Fruit fly (Drosophila melanogaster) whole organism, embryonic: Measurements from ENCODE around the gene CG14253.

Experiments
- Antp ChIP-seq: fragments of 200-800 bp; sonication (Bioruptor generic); optimal IDR thresholded peaks from 3 replicates; lab custom pipeline; 2016; ENCODE audit warnings: missing biosample characterization, missing genetic modification characterization
- Atf-2 ChIP-seq: fragments of 200-800 bp; sonication (Bioruptor generic); optimal IDR thresholded peaks from 2 replicates; lab custom pipeline; 2016; ENCODE audit warnings: missing biosample characterization, missing genetic modification characterization
- Bteb2 ChIP-seq: fragments of 200-800 bp; sonication (Bioruptor generic); optimal IDR thresholded peaks from 2 replicates; lab custom pipeline; 2016; ENCODE audit warnings: missing biosample characterization, missing genetic modification characterization
- CG10147 ChIP-seq: fragments of 200-800 bp; sonication (Bioruptor generic); optimal IDR thresholded peaks from 2 replicates; lab custom pipeline; 2019; ENCODE audit warnings: missing biosample characterization, mild to moderate bottlenecking, missing genetic modification characterization, moderate library complexity
- CG10543 ChIP-seq: fragments of 200-800 bp; sonication (Bioruptor generic); optimal IDR thresholded peaks from 3 replicates; lab custom pipeline; 2017; ENCODE audit warnings: missing biosample characterization, mild to moderate bottlenecking, missing genetic modification characterization, moderate library complexity
- CG11696 ChIP-seq: fragments of 200-800 bp; sonication (Bioruptor generic); IDR thresholded peaks from 2 replicates; pipeline ENCODE4 v1.3.6; 2022; ENCODE audit warnings: missing biosample characterization, missing genetic modification characterization
- CG11723 ChIP-seq: fragments of 200-800 bp; sonication (Bioruptor generic); optimal IDR thresholded peaks from 2 replicates; lab custom pipeline; 2017; ENCODE audit warnings: missing biosample characterization, mild to moderate bottlenecking, missing genetic modification characterization
- CG13296 ChIP-seq: fragments of 200-800 bp; sonication (Bioruptor generic); optimal IDR thresholded peaks from 3 replicates; lab custom pipeline; 2018; ENCODE audit warnings: missing biosample characterization, mild to moderate bottlenecking, missing genetic modification characterization
- CG17186 ChIP-seq: fragments of 200-800 bp; sonication (Bioruptor generic); optimal IDR thresholded peaks from 3 replicates; lab custom pipeline; 2017; ENCODE audit warnings: missing biosample characterization, missing genetic modification reagents, missing genetic modification characterization
- CG17829 ChIP-seq: fragments of 200-800 bp; optimal IDR thresholded peaks from 2 replicates; lab custom pipeline; 2019; ENCODE audit warnings: missing biosample characterization, mild to moderate bottlenecking, missing genetic modification characterization, moderate library complexity
- CG1792 ChIP-seq: fragments of 200-800 bp; sonication (Bioruptor generic); optimal IDR thresholded peaks from 2 replicates; lab custom pipeline; 2016; ENCODE audit warnings: missing biosample characterization, missing genetic modification characterization
- CG18262 ChIP-seq: fragments of 200-800 bp; optimal IDR thresholded peaks from 3 replicates; lab custom pipeline; 2019; ENCODE audit warnings: missing biosample characterization, mild to moderate bottlenecking, missing genetic modification characterization, moderate library complexity
- CG18619 ChIP-seq: fragments of 200-800 bp; sonication (Bioruptor generic); optimal IDR thresholded peaks from 3 replicates; lab custom pipeline; 2017; ENCODE audit warnings: missing biosample characterization, mild to moderate bottlenecking, missing genetic modification characterization
- CG2202 ChIP-seq: fragments of 200-800 bp; sonication (Bioruptor generic); optimal IDR thresholded peaks from 2 replicates; lab custom pipeline; 2018; ENCODE audit warnings: missing biosample characterization, mild to moderate bottlenecking, missing genetic modification characterization
- CG31388 ChIP-seq: fragments of 200-800 bp; sonication (Bioruptor generic); optimal IDR thresholded peaks from 2 replicates; lab custom pipeline; 2016; ENCODE audit warnings: missing biosample characterization, missing genetic modification characterization
- CG31441 ChIP-seq: fragments of 200-800 bp; sonication (Bioruptor generic); IDR thresholded peaks from 2 replicates; pipeline ENCODE4 v1.3.6; 2022; ENCODE audit warnings: missing biosample characterization, missing genetic modification characterization
- CG4820 ChIP-seq: fragments of 200-800 bp; sonication (Bioruptor generic); optimal IDR thresholded peaks from 3 replicates; lab custom pipeline; 2016; ENCODE audit warnings: missing biosample characterization, missing genetic modification characterization
- CG7357 ChIP-seq: fragments of 200-800 bp; sonication (Bioruptor generic); IDR thresholded peaks from 3 replicates; pipeline ENCODE4 v1.3.6; 2022; ENCODE audit warnings: missing biosample characterization, missing genetic modification characterization
- CG7556 ChIP-seq: fragments of 200-800 bp; sonication (Bioruptor generic); optimal IDR thresholded peaks from 2 replicates; lab custom pipeline; 2017; ENCODE audit warnings: missing biosample characterization, mild to moderate bottlenecking, missing genetic modification characterization
- CG7745 ChIP-seq: fragments of 200-800 bp; sonication (Bioruptor generic); optimal IDR thresholded peaks from 2 replicates; lab custom pipeline; 2018; ENCODE audit warnings: missing biosample characterization, mild to moderate bottlenecking, missing genetic modification characterization, moderate library complexity
- CG9437 ChIP-seq: fragments of 200-800 bp; sonication (Bioruptor generic); optimal IDR thresholded peaks from 2 replicates; lab custom pipeline; 2018; ENCODE audit warnings: missing biosample characterization, mild to moderate bottlenecking, missing genetic modification characterization
- CG9932 ChIP-seq: fragments of 200-800 bp; sonication (Bioruptor generic); IDR thresholded peaks from 2 replicates; pipeline ENCODE4 v1.3.6; 2022; ENCODE audit warnings: missing biosample characterization, missing genetic modification characterization
- Chrac-16 ChIP-seq: fragments of 200-800 bp; sonication (Bioruptor generic); optimal IDR thresholded peaks from 3 replicates; lab custom pipeline; 2016; ENCODE audit warnings: missing biosample characterization, missing genetic modification characterization
- D19B ChIP-seq: fragments of 200-800 bp; sonication (Bioruptor generic); optimal IDR thresholded peaks from 2 replicates; lab custom pipeline; 2017; ENCODE audit warnings: missing biosample characterization, mild to moderate bottlenecking, missing genetic modification characterization
- Doc3 ChIP-seq: fragments of 200-800 bp; sonication (Bioruptor generic); IDR thresholded peaks from 3 replicates; pipeline ENCODE4 v1.3.6; 2022; ENCODE audit warnings: missing biosample characterization, missing genetic modification characterization; ENCODE audit not compliant: partially characterized antibody
- E2f1 ChIP-seq: fragments of 200-800 bp; sonication (Bioruptor generic); IDR thresholded peaks from 2 replicates; pipeline ENCODE4 v1.3.6; 2022; ENCODE audit warnings: missing biosample characterization, missing genetic modification characterization
- Max ChIP-seq: fragments of 200-800 bp; sonication (Bioruptor generic); optimal IDR thresholded peaks from 2 replicates; lab custom pipeline; 2016; ENCODE audit warnings: missing biosample characterization, mild to moderate bottlenecking, missing genetic modification characterization
- Neu2 ChIP-seq: fragments of 200-800 bp; sonication (Bioruptor generic); optimal IDR thresholded peaks from 3 replicates; lab custom pipeline; 2016; ENCODE audit warnings: missing biosample characterization, missing genetic modification characterization, borderline replicate concordance
- Opbp ChIP-seq: fragments of 200-800 bp; sonication (Bioruptor generic); IDR thresholded peaks from 3 replicates; pipeline ENCODE4 v1.3.6; 2022; ENCODE audit warnings: missing biosample characterization, missing genetic modification characterization; ENCODE audit not compliant: partially characterized antibody
- Sox100B ChIP-seq: fragments of 200-800 bp; sonication (Bioruptor generic); optimal IDR thresholded peaks from 3 replicates; lab custom pipeline; 2018; ENCODE audit warnings: missing biosample characterization, mild to moderate bottlenecking, missing genetic modification characterization
- ab ChIP-seq: fragments of 200-800 bp; sonication (Bioruptor generic); optimal IDR thresholded peaks from 2 replicates; lab custom pipeline; 2016; ENCODE audit warnings: missing biosample characterization, missing genetic modification characterization
- br ChIP-seq: fragments of >200 bp; optimal IDR thresholded peaks from 2 replicates; lab custom pipeline; 2017
- cas ChIP-seq: fragments of 200-800 bp; sonication (Bioruptor generic); IDR thresholded peaks from 2 replicates; pipeline ENCODE4 v1.3.6; 2022; ENCODE audit warnings: missing biosample characterization, missing genetic modification characterization
- caup ChIP-seq: fragments of 200-800 bp; sonication (Bioruptor generic); optimal IDR thresholded peaks from 3 replicates; lab custom pipeline; 2017; ENCODE audit warnings: missing biosample characterization, mild to moderate bottlenecking, missing genetic modification characterization, moderate library complexity; ENCODE audit not compliant: severe bottlenecking
- fd102C ChIP-seq: fragments of 200-800 bp; sonication (Bioruptor generic); optimal IDR thresholded peaks from 2 replicates; lab custom pipeline; 2018; ENCODE audit warnings: missing biosample characterization, mild to moderate bottlenecking, missing genetic modification characterization, moderate library complexity
- gem ChIP-seq: fragments of 200-800 bp; sonication (Bioruptor generic); optimal IDR thresholded peaks from 2 replicates; lab custom pipeline; 2019; ENCODE audit warnings: missing biosample characterization, mild to moderate bottlenecking, missing genetic modification characterization, moderate library complexity
- gt ChIP-seq: fragments of 200-800 bp; sonication (Bioruptor generic); IDR thresholded peaks from 2 replicates; pipeline ENCODE4 v1.3.6; 2022; ENCODE audit warnings: missing biosample characterization, missing genetic modification characterization
- ham ChIP-seq: fragments of 200-800 bp; sonication (Bioruptor generic); IDR thresholded peaks from 2 replicates; pipeline ENCODE4 v1.3.6; 2022; ENCODE audit warnings: missing biosample characterization, missing genetic modification characterization
- her ChIP-seq: fragments of 200-800 bp; sonication (Bioruptor generic); optimal IDR thresholded peaks from 2 replicates; lab custom pipeline; 2016; ENCODE audit warnings: missing biosample characterization, missing genetic modification characterization
- mirr ChIP-seq: fragments of 200-800 bp; sonication (Bioruptor generic); optimal IDR thresholded peaks from 3 replicates; lab custom pipeline; 2018; ENCODE audit warnings: missing biosample characterization, mild to moderate bottlenecking, missing genetic modification characterization
- otp ChIP-seq: fragments of 200-800 bp; sonication (Bioruptor generic); IDR thresholded peaks from 3 replicates; pipeline ENCODE4, ENCODE4 v1.3.6; 2022; ENCODE audit warnings: missing biosample characterization, missing genetic modification characterization
- p53 ChIP-seq: fragments of 200-800 bp; sonication (Bioruptor generic); optimal IDR thresholded peaks from 2 replicates; lab custom pipeline; 2016; ENCODE audit warnings: missing biosample characterization, missing genetic modification characterization
- pb ChIP-seq: fragments of 200-800 bp; sonication (Bioruptor generic); optimal IDR thresholded peaks from 3 replicates; lab custom pipeline; 2016; ENCODE audit warnings: missing biosample characterization, missing genetic modification characterization
- shn ChIP-seq: fragments of 200-800 bp; sonication (Bioruptor generic); optimal IDR thresholded peaks from 3 replicates; lab custom pipeline; 2016; ENCODE audit warnings: missing biosample characterization, missing genetic modification characterization
- sima ChIP-seq: fragments of 200-800 bp; sonication (Bioruptor generic); optimal IDR thresholded peaks from 2 replicates; lab custom pipeline; 2016; ENCODE audit warnings: missing biosample characterization, missing genetic modification characterization
- tin ChIP-seq: fragments of 200-800 bp; sonication (Bioruptor generic); optimal IDR thresholded peaks from 3 replicates; lab custom pipeline; 2016; ENCODE audit warnings: missing biosample characterization, missing genetic modification characterization
- tio ChIP-seq: fragments of 200-800 bp; sonication (Bioruptor generic); optimal IDR thresholded peaks from 2 replicates; lab custom pipeline; 2017; ENCODE audit warnings: missing biosample characterization, missing genetic modification characterization, inconsistent platforms
- trem ChIP-seq: fragments of 200-800 bp; optimal IDR thresholded peaks from 3 replicates; lab custom pipeline; 2019; ENCODE audit warnings: missing biosample characterization, mild to moderate bottlenecking, missing genetic modification characterization, moderate library complexity
- usp ChIP-seq: fragments of >200 bp; optimal IDR thresholded peaks from 2 replicates; lab custom pipeline; 2017; ENCODE audit warnings: missing biosample characterization, missing genetic modification characterization
- wdn ChIP-seq: fragments of 200-800 bp; sonication (Bioruptor generic); IDR thresholded peaks from 2 replicates; pipeline ENCODE4 v1.3.6; 2022; ENCODE audit warnings: missing biosample characterization, missing genetic modification characterization
- z ChIP-seq: fragments of 200-800 bp; sonication (Bioruptor generic); IDR thresholded peaks from 3 replicates; pipeline ENCODE4 v1.3.6; 2022; ENCODE audit warnings: missing biosample characterization, missing genetic modification characterization

Gene CG14253

dm6 chr3R:26954020-26954672, 24.2 kb upstream of the CG14253 start (continued):
- peak; percentile 57 for TF ChIP-seq CG9932 (GFP tag; lab: Robert Waterston, UW)
- peak; percentile 34 for TF ChIP-seq CG31388 (GFP tag; lab: Kevin White, UChicago)
- TF ChIP-seq CG7556 (GFP tag; lab: Kevin White, UChicago), result peak; percentile 65
- peak; percentile 1 for TF ChIP-seq pb (GFP tag; lab: Kevin White, UChicago)
- TF ChIP-seq tio (GFP tag; lab: Kevin White, UChicago), result peak; percentile 66
- TF ChIP-seq Doc3 (GFP tag; lab: Robert Waterston, UW), result no peak
- TF ChIP-seq Chrac-16 (GFP tag; lab: Kevin White, UChicago), result peak; percentile 54
- TF ChIP-seq z (GFP tag; lab: Robert Waterston, UW), result no peak; the same call in 2 of the 3 replicates
- TF ChIP-seq CG9437 (GFP tag; lab: Kevin White, UChicago), result peak; percentile 18
- TF ChIP-seq br, result no peak
- peak; percentile 51 for TF ChIP-seq CG18619
- TF ChIP-seq trem, result peak; percentile 59
- TF ChIP-seq gt, result peak; percentile 52; the same call in 1 of the 2 replicates
- TF ChIP-seq CG7745, result no peak
- no peak for TF ChIP-seq shn (GFP tag; lab: Kevin White, UChicago)
- TF ChIP-seq Max (GFP tag; lab: Kevin White, UChicago), result peak; percentile 16
- TF ChIP-seq CG17829, result peak; percentile 73
- no peak for TF ChIP-seq CG17186
- TF ChIP-seq wdn, result peak; percentile 69
- peak; percentile 85 for TF ChIP-seq CG18262 (tag; lab: Kevin White, UChicago)
- no peak for TF ChIP-seq Bteb2
- peak; percentile 32 for TF ChIP-seq CG2202 (tag; lab: Kevin White, UChicago)
- peak; percentile 38 for TF ChIP-seq CG4820
- TF ChIP-seq CG13296, result peak; percentile 46
- TF ChIP-seq Antp (GFP tag; lab: Kevin White, UChicago), result no peak
- TF ChIP-seq sima (GFP tag; lab: Kevin White, UChicago), result no peak
- TF ChIP-seq Sox100B, result peak; percentile 81
- TF ChIP-seq CG11723, result peak; percentile 22
- TF ChIP-seq mirr (GFP tag; lab: Kevin White, UChicago), result no peak
- no peak for TF ChIP-seq usp (GFP tag; lab: Kevin White, UChicago)
- TF ChIP-seq ab (GFP tag; lab: Kevin White, UChicago), result no peak
- peak; percentile 50 for TF ChIP-seq CG10147 (GFP tag; lab: Kevin White, UChicago)
- no peak for TF ChIP-seq Neu2 (GFP tag; lab: Kevin White, UChicago)
- no peak for TF ChIP-seq Opbp (GFP tag; lab: Robert Waterston, UW)
- TF ChIP-seq caup (GFP tag; lab: Kevin White, UChicago), result peak; percentile 66
- no peak for TF ChIP-seq fd102C
- TF ChIP-seq CG7357 (GFP tag; lab: Robert Waterston, UW), result peak; percentile 31; the same call in 1 of the 3 replicates
- TF ChIP-seq E2f1, result peak; percentile 83
- TF ChIP-seq ham, result no peak
- TF ChIP-seq p53 (GFP tag; lab: Kevin White, UChicago), result no peak
- peak; percentile 85 for TF ChIP-seq gem (tag; lab: Kevin White, UChicago)
- TF ChIP-seq D19B (GFP tag; lab: Kevin White, UChicago), result peak; percentile 90
- no peak for TF ChIP-seq CG1792
- peak; percentile 60 for TF ChIP-seq tin (GFP tag; lab: Kevin White, UChicago)
- peak; percentile 47; the same call in 1 of the 2 replicates for TF ChIP-seq cas (GFP tag; lab: Robert Waterston, UW)
- TF ChIP-seq Atf-2, result no peak
- peak; percentile 63; the same call in 1 of the 3 replicates for TF ChIP-seq otp (GFP tag; lab: Robert Waterston, UW)
- no peak for TF ChIP-seq her
- peak; percentile 76 for TF ChIP-seq CG11696 (GFP tag; lab: Robert Waterston, UW)
- peak; percentile 25 for TF ChIP-seq CG10543
- TF ChIP-seq CG31441 (GFP tag; lab: Robert Waterston, UW), result peak; percentile 81
